Fruit fly (Drosophila melanogaster) whole organism, embryonic: ENCODE results near the gene c12.2.
A peak's percentile ranks its signal among the peaks of the same experiment; 100 is the strongest.

Experiments used
- Atf3 ChIP-seq: fragments of 200-800 bp; sonication (Bioruptor generic); optimal IDR thresholded peaks from 3 replicates; lab custom pipeline; 2016; ENCODE audit warnings: missing biosample characterization, missing genetic modification characterization
- B-H2 ChIP-seq: fragments of 200-800 bp; sonication (Bioruptor generic); optimal IDR thresholded peaks from 2 replicates; lab custom pipeline; 2018; ENCODE audit warnings: missing biosample characterization, mild to moderate bottlenecking, missing genetic modification characterization
- CG10209 ChIP-seq: fragments of 200-800 bp; sonication (Bioruptor generic); optimal IDR thresholded peaks from 3 replicates; lab custom pipeline; 2017; ENCODE audit warnings: missing biosample characterization, mild to moderate bottlenecking, missing genetic modification characterization, missing genetic modification reagents
- CG10431 ChIP-seq: fragments of 200-800 bp; sonication (Bioruptor generic); optimal IDR thresholded peaks from 3 replicates; lab custom pipeline; 2018; ENCODE audit warnings: missing biosample characterization, mild to moderate bottlenecking, missing genetic modification characterization
- CG15269 ChIP-seq: fragments of 200-800 bp; sonication (Bioruptor generic); optimal IDR thresholded peaks from 2 replicates; lab custom pipeline; 2018; ENCODE audit warnings: missing biosample characterization, mild to moderate bottlenecking, missing genetic modification characterization, moderate library complexity
- CG15696 ChIP-seq: fragments of 200-800 bp; sonication (Bioruptor generic); optimal IDR thresholded peaks from 2 replicates; lab custom pipeline; 2019; ENCODE audit warnings: missing biosample characterization, mild to moderate bottlenecking, missing genetic modification characterization, moderate library complexity
- CG17612 ChIP-seq: fragments of 200-800 bp; sonication (Bioruptor generic); IDR thresholded peaks from 2 replicates; pipeline ENCODE4 v1.3.6; 2022; ENCODE audit warnings: missing biosample characterization, missing genetic modification characterization
- CG2116 ChIP-seq: fragments of 200-800 bp; sonication (Bioruptor generic); optimal IDR thresholded peaks from 3 replicates; lab custom pipeline; 2018; ENCODE audit warnings: missing biosample characterization, mild to moderate bottlenecking, missing genetic modification characterization
- CG30431 ChIP-seq: fragments of 200-800 bp; sonication (Bioruptor generic); optimal IDR thresholded peaks from 2 replicates; lab custom pipeline; 2017; ENCODE audit warnings: missing biosample characterization, missing genetic modification characterization
- CG34422 ChIP-seq: fragments of 200-800 bp; sonication (Bioruptor generic); IDR thresholded peaks from 3 replicates; pipeline ENCODE4 v1.3.6; 2022; ENCODE audit warnings: missing biosample characterization, missing genetic modification characterization
- CG4820 ChIP-seq: fragments of 200-800 bp; sonication (Bioruptor generic); optimal IDR thresholded peaks from 3 replicates; lab custom pipeline; 2016; ENCODE audit warnings: missing biosample characterization, missing genetic modification characterization
- CG5953 ChIP-seq: fragments of 200-800 bp; sonication (Bioruptor generic); IDR thresholded peaks from 2 replicates; pipeline ENCODE4 v1.3.6; 2022; ENCODE audit warnings: missing biosample characterization, missing genetic modification characterization
- CG6689 ChIP-seq: fragments of 200-800 bp; sonication (Bioruptor generic); IDR thresholded peaks from 2 replicates; pipeline ENCODE4 v1.3.6; 2022; ENCODE audit warnings: missing biosample characterization, missing genetic modification characterization
- CG7372 ChIP-seq: fragments of 200-800 bp; sonication (Bioruptor generic); IDR thresholded peaks from 2 replicates; pipeline ENCODE4 v1.3.6; 2022; ENCODE audit warnings: missing biosample characterization, missing genetic modification characterization
- CG7963 ChIP-seq: fragments of 200-800 bp; sonication (Bioruptor generic); IDR thresholded peaks from 3 replicates; pipeline ENCODE4 v1.3.6; 2022; ENCODE audit warnings: missing biosample characterization, missing genetic modification characterization; ENCODE audit not compliant: partially characterized antibody
- CG8924 ChIP-seq: fragments of 200-800 bp; optimal IDR thresholded peaks from 3 replicates; lab custom pipeline; 2019; ENCODE audit warnings: missing biosample characterization, mild to moderate bottlenecking, missing genetic modification characterization, moderate library complexity
- CrebB ChIP-seq: fragments of 200-800 bp; sonication (Bioruptor generic); optimal IDR thresholded peaks from 3 replicates; lab custom pipeline; 2018; ENCODE audit warnings: missing biosample characterization, mild to moderate bottlenecking, missing genetic modification characterization
- Dfd ChIP-seq, 2 experiments: fragments of >200 bp; optimal IDR thresholded peaks; 2 replicates each; lab custom pipeline; 2017; ENCODE audit warnings: missing biosample characterization in 2 of 2, missing genetic modification characterization in 2 of 2
- ERR ChIP-seq: fragments of 200-800 bp; sonication (Bioruptor generic); optimal IDR thresholded peaks from 2 replicates; lab custom pipeline; 2016; ENCODE audit warnings: missing biosample characterization, missing genetic modification characterization
- GATAe ChIP-seq: fragments of 200-800 bp; sonication (Bioruptor generic); conservative IDR thresholded peaks from 2 replicates; pipeline ENCODE4 v1.3.6; 2022; ENCODE audit warnings: missing biosample characterization, missing genetic modification characterization
- Hr3 ChIP-seq: fragments of 200-800 bp; sonication (Bioruptor generic); optimal IDR thresholded peaks from 3 replicates; lab custom pipeline; 2016; ENCODE audit warnings: missing biosample characterization, missing genetic modification characterization
- Lhr ChIP-seq: fragments of 200-800 bp; sonication (Bioruptor generic); optimal IDR thresholded peaks from 3 replicates; lab custom pipeline; 2017; ENCODE audit warnings: mild to moderate bottlenecking, missing biosample characterization, missing genetic modification reagents, missing genetic modification characterization
- Med ChIP-seq: fragments of 200-800 bp; sonication (Bioruptor generic); peaks from one replicate; lab custom pipeline; 2016; ENCODE audit warnings: missing biosample characterization, missing genetic modification characterization, mild to moderate bottlenecking, inconsistent platforms, moderate library complexity
- Meics ChIP-seq: fragments of 200-800 bp; sonication (Bioruptor generic); optimal IDR thresholded peaks from 2 replicates; lab custom pipeline; 2017; ENCODE audit warnings: missing biosample characterization, mild to moderate bottlenecking, missing genetic modification characterization
- NFAT ChIP-seq: fragments of 200-800 bp; sonication (Bioruptor generic); IDR thresholded peaks from 2 replicates; pipeline ENCODE4 v1.3.6; 2022; ENCODE audit warnings: missing biosample characterization, missing genetic modification characterization
- YL-1 ChIP-seq: fragments of 200-800 bp; sonication (Bioruptor generic); optimal IDR thresholded peaks from 3 replicates; lab custom pipeline; 2017; ENCODE audit warnings: missing biosample characterization, mild to moderate bottlenecking, missing genetic modification characterization
- abd-A ChIP-seq: fragments of 200-800 bp; sonication (Bioruptor generic); optimal IDR thresholded peaks from 3 replicates; lab custom pipeline; 2019; ENCODE audit warnings: missing biosample characterization, mild to moderate bottlenecking, missing genetic modification characterization, moderate library complexity
- ap ChIP-seq: fragments of 200-800 bp; sonication (Bioruptor generic); IDR thresholded peaks from 2 replicates; pipeline ENCODE4 v1.3.6; 2022; ENCODE audit warnings: missing biosample characterization, missing genetic modification characterization
- crol ChIP-seq: fragments of 200-800 bp; sonication (Bioruptor generic); IDR thresholded peaks from 2 replicates; pipeline ENCODE4 v1.3.6; 2022; ENCODE audit warnings: missing biosample characterization, missing genetic modification characterization
- esg ChIP-seq: fragments of 200-800 bp; sonication (Bioruptor generic); conservative IDR thresholded peaks from 2 replicates; pipeline ENCODE4 v1.3.6; 2022; ENCODE audit warnings: missing biosample characterization, missing genetic modification characterization
- fd64A ChIP-seq: fragments of 200-800 bp; sonication (Bioruptor generic); optimal IDR thresholded peaks from 3 replicates; lab custom pipeline; 2018; ENCODE audit warnings: missing biosample characterization, mild to moderate bottlenecking, missing genetic modification characterization
- fu2 ChIP-seq: fragments of 200-800 bp; sonication (Bioruptor generic); optimal IDR thresholded peaks from 2 replicates; lab custom pipeline; 2016; ENCODE audit warnings: missing biosample characterization, missing genetic modification characterization
- hkb ChIP-seq, 2 experiments: fragments of 200-800 bp in 1 of 2; fragments of >200 bp in 1 of 2; sonication (Bioruptor generic) in 1 of 2; IDR thresholded peaks in 1 of 2; optimal IDR thresholded peaks in 1 of 2; 2 replicates each; pipeline versions ENCODE4 v1.3.6 to Lab custom; 2017 to 2022; ENCODE audit warnings: missing biosample characterization in 1 of 2, missing genetic modification characterization in 1 of 2
- hth ChIP-seq: fragments of >200 bp; optimal IDR thresholded peaks from 2 replicates; lab custom pipeline; 2017; ENCODE audit warnings: inconsistent platforms
- kay ChIP-seq: fragments of 200-800 bp; sonication (Bioruptor generic); optimal IDR thresholded peaks from 2 replicates; lab custom pipeline; 2016; ENCODE audit warnings: missing biosample characterization, missing genetic modification characterization
- knrl ChIP-seq: fragments of 200-800 bp; sonication (Bioruptor generic); IDR thresholded peaks from 3 replicates; pipeline ENCODE4 v1.3.6; 2022; ENCODE audit warnings: missing biosample characterization, missing genetic modification characterization; ENCODE audit not compliant: partially characterized antibody
- phol ChIP-seq: fragments of 200-800 bp; sonication (Bioruptor generic); optimal IDR thresholded peaks from 3 replicates; lab custom pipeline; 2018; ENCODE audit warnings: missing biosample characterization, mild to moderate bottlenecking, missing genetic modification characterization, moderate library complexity
- pzg ChIP-seq: fragments of 200-800 bp; sonication (Bioruptor generic); optimal IDR thresholded peaks from 3 replicates; lab custom pipeline; 2018; ENCODE audit warnings: missing biosample characterization, mild to moderate bottlenecking, missing genetic modification characterization, moderate library complexity
- ranshi ChIP-seq: fragments of 200-800 bp; sonication (Bioruptor generic); IDR thresholded peaks from 2 replicates; pipeline ENCODE4 v1.3.6; 2022; ENCODE audit warnings: missing biosample characterization, missing genetic modification characterization
- repo ChIP-seq: fragments of 200-800 bp; sonication (Bioruptor generic); optimal IDR thresholded peaks from 2 replicates; lab custom pipeline; 2016; ENCODE audit warnings: missing biosample characterization, missing genetic modification characterization
- row ChIP-seq: fragments of 200-800 bp; sonication (Bioruptor generic); IDR thresholded peaks from 3 replicates; pipeline ENCODE4 v1.3.6; 2022; ENCODE audit warnings: missing biosample characterization, missing genetic modification characterization
- sc ChIP-seq, 3 experiments: fragments of >200 bp in 2 of 3; fragments of 200-800 bp in 1 of 3; sonication (Bioruptor generic) in 1 of 3; optimal IDR thresholded peaks; 2 replicates in 2 of 3; 3 replicates in 1 of 3; lab custom pipeline; 2017; ENCODE audit warnings: mild to moderate bottlenecking in 1 of 3, missing biosample characterization in 1 of 3, missing genetic modification characterization in 1 of 3, missing genetic modification reagents in 1 of 3
- slp2 ChIP-seq: fragments of 200-800 bp; sonication (Bioruptor generic); optimal IDR thresholded peaks from 2 replicates; lab custom pipeline; 2016; ENCODE audit warnings: missing biosample characterization, missing genetic modification characterization
- sna ChIP-seq: fragments of 200-800 bp; sonication (Bioruptor generic); IDR thresholded peaks from 2 replicates; pipeline ENCODE4 v1.3.6; 2022; ENCODE audit warnings: missing biosample characterization, missing genetic modification characterization; ENCODE audit not compliant: partially characterized antibody
- ssp ChIP-seq: fragments of 200-800 bp; sonication (Bioruptor generic); IDR thresholded peaks from 2 replicates; pipeline ENCODE4 v1.3.6; 2022; ENCODE audit warnings: missing biosample characterization, missing genetic modification characterization
- tgo ChIP-seq: fragments of 200-800 bp; sonication (Bioruptor generic); IDR thresholded peaks from 3 replicates; pipeline ENCODE4 v1.3.6; 2022; ENCODE audit warnings: missing biosample characterization, missing genetic modification characterization
- twi ChIP-seq: fragments of 200-800 bp; optimal IDR thresholded peaks from 2 replicates; lab custom pipeline; 2019; ENCODE audit warnings: missing biosample characterization, mild to moderate bottlenecking, missing genetic modification characterization, moderate library complexity
- unc-4 ChIP-seq: fragments of 200-800 bp; sonication (Bioruptor generic); IDR thresholded peaks from 2 replicates; pipeline ENCODE4 v1.3.6; 2022; ENCODE audit warnings: missing biosample characterization, missing genetic modification characterization; ENCODE audit not compliant: partially characterized antibody
- z ChIP-seq: fragments of 200-800 bp; sonication (Bioruptor generic); IDR thresholded peaks from 3 replicates; pipeline ENCODE4 v1.3.6; 2022; ENCODE audit warnings: missing biosample characterization, missing genetic modification characterization

The c12.2 gene

dm6 chrX:9344482-9345106 lies 25.4 kb downstream of the c12.2 start (continued):
- TF ChIP-seq unc-4 (GFP tag; lab: Robert Waterston, UW): no peak
- TF ChIP-seq phol (tag; lab: Kevin White, UChicago): peak; percentile 44
- TF ChIP-seq ssp: no peak
- peak; percentile 58 for TF ChIP-seq CG10209 (GFP tag; lab: Kevin White, UChicago)
- no peak for TF ChIP-seq CG30431 (GFP tag; lab: Kevin White, UChicago)
- no peak for TF ChIP-seq ranshi (GFP tag; lab: Robert Waterston, UW)
- no peak for TF ChIP-seq CG10431 (GFP tag; lab: Kevin White, UChicago)
- no peak for TF ChIP-seq B-H2 (GFP tag; lab: Kevin White, UChicago)
- TF ChIP-seq sna (GFP tag; lab: Robert Waterston, UW): no peak
- peak; percentile 47; the same call in 1 of the 2 replicates for TF ChIP-seq crol
- peak; percentile 79 for TF ChIP-seq Meics (GFP tag; lab: Kevin White, UChicago)
- TF ChIP-seq ap (GFP tag; lab: Robert Waterston, UW): no peak
- TF ChIP-seq Dfd (GFP tag; optimal IDR thresholded peaks at IDR 0.05; lab: Kevin White, UChicago): no peak
- TF ChIP-seq CG7372 (GFP tag; lab: Robert Waterston, UW): peak; percentile 37; the same call in 1 of the 2 replicates
- peak; percentile 1 for TF ChIP-seq CG4820 (GFP tag; lab: Kevin White, UChicago)
- TF ChIP-seq fu2 (GFP tag; lab: Kevin White, UChicago): peak; percentile 52
- no peak for TF ChIP-seq kay
- peak; percentile 73 for TF ChIP-seq CG15269 (tag; lab: Kevin White, UChicago)
- TF ChIP-seq fd64A (GFP tag; lab: Kevin White, UChicago): no peak
- TF ChIP-seq Lhr (GFP tag; lab: Kevin White, UChicago): no peak
- TF ChIP-seq CG7963 (GFP tag; lab: Robert Waterston, UW): no peak
- peak; percentile 63 for TF ChIP-seq CG6689 (GFP tag; lab: Robert Waterston, UW)
- peak; percentile 56 for TF ChIP-seq CG8924 (tag; lab: Kevin White, UChicago)
- peak; percentile 21; the same call in 1 of the 3 replicates for TF ChIP-seq tgo (GFP tag; lab: Robert Waterston, UW)
- no peak for TF ChIP-seq z (GFP tag; lab: Robert Waterston, UW)
- no peak for TF ChIP-seq hth (lab: Kevin White, UChicago)
- TF ChIP-seq row (GFP tag; lab: Robert Waterston, UW): peak; percentile 74
- no peak for TF ChIP-seq CG15696 (tag; lab: Kevin White, UChicago)
- TF ChIP-seq CG17612 (GFP tag; lab: Robert Waterston, UW): no peak
- no peak for TF ChIP-seq hkb (optimal IDR thresholded peaks at IDR 0.05; lab: Kevin White, UChicago)
- peak; percentile 56; the same call in 1 of the 2 replicates for TF ChIP-seq hkb (GFP tag; IDR thresholded peaks at IDR 0.05; lab: Robert Waterston, UW)
- no peak for TF ChIP-seq knrl
- no peak for TF ChIP-seq pzg
- no peak for TF ChIP-seq Atf3 (GFP tag; lab: Kevin White, UChicago)
- peak; percentile 10 for TF ChIP-seq Hr3
- peak; percentile 93 for TF ChIP-seq Med
- peak; percentile 47; the same call in 1 of the 2 replicates for TF ChIP-seq GATAe (GFP tag; lab: Robert Waterston, UW)
- no peak for TF ChIP-seq twi (tag; lab: Kevin White, UChicago)
- no peak for TF ChIP-seq YL-1 (GFP tag; lab: Kevin White, UChicago)
- peak; percentile 28 for TF ChIP-seq ERR (GFP tag; lab: Kevin White, UChicago)
- no peak for TF ChIP-seq NFAT
- TF ChIP-seq esg (GFP tag; lab: Robert Waterston, UW): 0 out of 2 replicates have a peak, but pooled peaks have one; percentile 14
- no peak for TF ChIP-seq CrebB
- TF ChIP-seq CG34422 (GFP tag; lab: Robert Waterston, UW): 0 out of 3 replicates have a peak, but pooled peaks have one; percentile 23
- TF ChIP-seq sc (optimal IDR thresholded peaks at IDR 0.05; lab: Kevin White, UChicago): no peak
- no peak for TF ChIP-seq sc (GFP tag; optimal IDR thresholded peaks at IDR 0.05; lab: Kevin White, UChicago)
- no peak for TF ChIP-seq repo (GFP tag; lab: Kevin White, UChicago)
- TF ChIP-seq slp2: no peak
- TF ChIP-seq CG2116 (GFP tag; lab: Kevin White, UChicago): no peak
- no peak for TF ChIP-seq CG5953 (GFP tag; lab: Robert Waterston, UW)
- TF ChIP-seq abd-A (tag; lab: Kevin White, UChicago): no peak
